Fruit fly (Drosophila melanogaster): ENCODE measurements around the gene CG31468.

DNA sequence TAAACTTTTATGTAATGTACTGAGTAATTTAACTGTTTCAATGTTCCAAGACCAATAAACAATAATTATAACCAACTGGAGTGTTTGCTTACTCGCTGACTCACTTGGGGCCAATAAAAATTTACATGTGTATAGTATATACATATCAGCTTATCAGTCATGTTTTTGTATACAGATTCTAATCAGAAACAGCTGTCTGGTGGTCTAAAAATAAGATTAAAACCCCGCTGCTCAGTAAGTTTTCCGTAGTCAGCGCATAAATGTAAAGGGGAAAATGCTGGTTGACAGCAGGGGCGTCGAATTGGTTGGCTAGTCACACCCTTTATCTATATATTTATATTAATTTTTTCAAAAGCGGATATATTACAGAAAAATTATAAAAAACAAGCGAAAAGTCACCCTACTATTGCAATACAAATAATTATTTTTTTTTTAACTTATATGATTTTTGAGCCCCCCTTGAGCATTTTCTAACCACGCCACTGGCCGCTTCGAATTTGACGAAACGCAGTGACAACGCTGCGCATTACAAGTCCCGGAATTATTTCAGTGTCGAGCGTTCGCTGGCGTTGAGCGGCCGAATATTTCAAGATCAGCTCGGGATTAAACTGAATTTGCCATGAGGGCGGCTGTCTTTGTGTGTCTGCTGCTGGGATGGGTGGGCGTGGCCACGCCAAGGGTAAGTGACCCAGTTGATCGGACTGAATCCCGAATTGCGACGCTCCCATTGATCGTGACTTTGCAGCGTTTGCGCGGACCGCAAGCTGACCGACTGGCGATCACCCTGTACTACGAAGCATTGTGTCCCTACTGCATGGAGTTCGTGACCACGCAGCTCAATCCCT, 21.6 kb downstream of the CG31468 start, which contains the start of gene GILT2:
- no peak for TF ChIP-seq CG8478 (optimal IDR thresholded peaks at IDR 0.05)
- TF ChIP-seq CTCF (optimal IDR thresholded peaks at IDR 0.05) = no peak
